Fruit fly (Drosophila melanogaster): ENCODE measurements around the gene Shawl.
A peak's percentile ranks its signal among the peaks of the same experiment; 100 is the strongest.

Gene Shawl

DNA sequence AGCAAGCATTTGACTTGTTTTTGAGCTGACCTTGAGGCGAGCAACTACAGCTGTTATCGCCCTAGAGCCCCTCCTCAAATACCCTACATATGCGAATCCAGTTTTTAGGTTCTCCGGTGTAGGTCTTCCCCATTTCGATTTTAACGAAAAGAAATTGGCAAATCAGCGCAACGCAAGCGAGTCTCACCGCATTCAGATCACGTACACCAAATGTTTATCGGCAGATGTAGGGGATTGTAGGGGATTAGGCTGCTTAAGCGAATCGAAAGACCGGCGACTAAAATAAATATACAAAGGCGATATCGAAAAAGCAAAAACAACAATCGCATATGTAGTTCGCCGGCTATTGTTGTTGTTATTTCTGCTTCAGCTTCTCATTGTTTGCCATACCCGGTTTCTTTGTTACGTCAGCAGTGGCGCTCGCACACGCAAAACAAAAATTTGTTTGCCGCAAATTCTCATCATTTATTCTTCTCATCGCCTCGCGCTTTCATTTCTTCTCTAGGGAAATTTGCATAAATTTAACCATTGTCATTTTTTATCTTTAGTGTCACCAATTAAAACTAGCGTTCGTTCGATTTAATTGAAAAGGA is 26.8 kb downstream of the Shawl start (continued):
- TF ChIP-seq CG14860 (GFP tag; IDR thresholded peaks at IDR 0.05; ENCODE audit: partially characterized antibody), result no peak
- TF ChIP-seq Fer3 (tag; optimal IDR thresholded peaks at IDR 0.05), result peak; percentile 78
- TF ChIP-seq cato (GFP tag; optimal IDR thresholded peaks at IDR 0.05; ENCODE audit: borderline replicate concordance), result no peak
- peak; percentile 2 for TF ChIP-seq Sox100B (GFP tag; optimal IDR thresholded peaks at IDR 0.05)
- TF ChIP-seq slbo (GFP tag; IDR thresholded peaks at IDR 0.05), result peak; percentile 90
- TF ChIP-seq CG10147 (GFP tag; optimal IDR thresholded peaks at IDR 0.05), result peak; percentile 29
- TF ChIP-seq al (GFP tag; IDR thresholded peaks at IDR 0.05), result peak; percentile 74
- peak; percentile 93 for TF ChIP-seq slp2 (GFP tag; optimal IDR thresholded peaks at IDR 0.05)
- TF ChIP-seq Camta (GFP tag; optimal IDR thresholded peaks at IDR 0.05), result peak; percentile 48
- no peak for TF ChIP-seq Lpt (GFP tag; optimal IDR thresholded peaks at IDR 0.05)
- TF ChIP-seq CG12769 (tag; optimal IDR thresholded peaks at IDR 0.05), result peak; percentile 95
- no peak for TF ChIP-seq CG33557 (GFP tag; optimal IDR thresholded peaks at IDR 0.05)
- peak; percentile 74 for TF ChIP-seq tx (GFP tag; optimal IDR thresholded peaks at IDR 0.05)
- peak; percentile 37; the same call in 1 of the 2 replicates for TF ChIP-seq MBD-R2 (GFP tag; IDR thresholded peaks at IDR 0.05)
- peak; percentile 34 for TF ChIP-seq CG1602 (GFP tag; optimal IDR thresholded peaks at IDR 0.05)
- TF ChIP-seq exex (tag; optimal IDR thresholded peaks at IDR 0.05), result no peak
- TF ChIP-seq CG2712 (tag; optimal IDR thresholded peaks at IDR 0.05), result peak; percentile 45
- TF ChIP-seq ken (GFP tag; IDR thresholded peaks at IDR 0.05), result 0 out of 3 replicates have a peak, but pooled peaks have one; percentile 54
- TF ChIP-seq CG17829 (tag; optimal IDR thresholded peaks at IDR 0.05), result peak; percentile 6
- TF ChIP-seq CG12104 (GFP tag; optimal IDR thresholded peaks at IDR 0.05), result peak; percentile 25
- TF ChIP-seq Pdp1 (GFP tag; optimal IDR thresholded peaks at IDR 0.05), result peak; percentile 63 to 91
- TF ChIP-seq CG11504 (tag; optimal IDR thresholded peaks at IDR 0.05), result peak; percentile 67
- TF ChIP-seq gsb-n (tag; optimal IDR thresholded peaks at IDR 0.05), result no peak
- peak; percentile 57 for TF ChIP-seq CG9727 (GFP tag; optimal IDR thresholded peaks at IDR 0.05)
- TF ChIP-seq Dip3 (GFP tag; optimal IDR thresholded peaks at IDR 0.05), result peak; percentile 91
- TF ChIP-seq CG6654 (GFP tag; optimal IDR thresholded peaks at IDR 0.05), result no peak
- TF ChIP-seq CG3281 (GFP tag; optimal IDR thresholded peaks at IDR 0.05), result peak; percentile 71
- peak; percentile 72 for TF ChIP-seq Xbp1 (GFP tag; optimal IDR thresholded peaks at IDR 0.05)
- TF ChIP-seq trh (GFP tag; optimal IDR thresholded peaks at IDR 0.05), result no peak
- TF ChIP-seq Atf6 (GFP tag; IDR thresholded peaks at IDR 0.05), result peak; percentile 84
- TF ChIP-seq dimm (GFP tag; IDR thresholded peaks at IDR 0.05), result no peak
- peak; percentile 66 for TF ChIP-seq p53 (GFP tag; optimal IDR thresholded peaks at IDR 0.05)
- peak; percentile 1 for TF ChIP-seq CG2116 (GFP tag; optimal IDR thresholded peaks at IDR 0.05)
- TF ChIP-seq jigr1 (GFP tag; IDR thresholded peaks at IDR 0.05), result no peak
- TF ChIP-seq Abd-B (GFP tag; optimal IDR thresholded peaks at IDR 0.05), result peak; percentile 61
- no peak for TF ChIP-seq CG6854 (GFP tag; optimal IDR thresholded peaks at IDR 0.05)
- TF ChIP-seq Scr (GFP tag; IDR thresholded peaks at IDR 0.05; ENCODE audit: partially characterized antibody), result no peak
- TF ChIP-seq pb (GFP tag; optimal IDR thresholded peaks at IDR 0.05), result peak; percentile 66
- TF ChIP-seq CG1529 (GFP tag; optimal IDR thresholded peaks at IDR 0.05), result no peak
- TF ChIP-seq fd64A (GFP tag; optimal IDR thresholded peaks at IDR 0.05), result no peak
- no peak for TF ChIP-seq h (optimal IDR thresholded peaks at IDR 0.05)
- no peak for TF ChIP-seq CG10959 (GFP tag; IDR thresholded peaks at IDR 0.05)
- peak; percentile 34; the same call in 1 of the 2 replicates for TF ChIP-seq CG6689 (GFP tag; IDR thresholded peaks at IDR 0.05)
- peak; percentile 64 for TF ChIP-seq HmgZ (tag; optimal IDR thresholded peaks at IDR 0.05)
- TF ChIP-seq CG10543 (GFP tag; optimal IDR thresholded peaks at IDR 0.05), result peak; percentile 47
- peak; percentile 58 for TF ChIP-seq chn (GFP tag; optimal IDR thresholded peaks at IDR 0.05)
- peak; percentile 78 for TF ChIP-seq CG18599 (GFP tag; optimal IDR thresholded peaks at IDR 0.05)
- TF ChIP-seq CG4404 (GFP tag; IDR thresholded peaks at IDR 0.05), result peak; percentile 57
- TF ChIP-seq sens (GFP tag), result peak; percentile 87
- TF ChIP-seq CG8924 (tag; optimal IDR thresholded peaks at IDR 0.05), result peak; percentile 51
- TF ChIP-seq CG6683 (GFP tag; optimal IDR thresholded peaks at IDR 0.05), result no peak
